Worm (Caenorhabditis elegans): Measurements from ENCODE around the gene W07A12.8.

ce11 chrII:9148079-9148478, 17.5 kb downstream of the W07A12.8 start:
- TF ChIP-seq ztf-18 (tag; optimal IDR thresholded peaks at IDR 0.05): no peak
- no peak for TF ChIP-seq ama-1 (optimal IDR thresholded peaks at IDR 0.05)
- TF ChIP-seq ama-1 (GFP tag; optimal IDR thresholded peaks at IDR 0.05): no peak
- no peak for TF ChIP-seq athp-1 (tag; optimal IDR thresholded peaks at IDR 0.05)
- no peak for TF ChIP-seq unc-62 (GFP tag; optimal IDR thresholded peaks at IDR 0.05)
- TF ChIP-seq ZK185.1 (tag; optimal IDR thresholded peaks at IDR 0.05; ENCODE audit: poor library complexity, severe bottlenecking): no peak
- TF ChIP-seq Y53G8AR.9 (GFP tag; conservative IDR thresholded peaks at IDR 0.05): no peak
- TF ChIP-seq rcor-1 (GFP tag; IDR thresholded peaks at IDR 0.05): no peak
- no peak for TF ChIP-seq F39B2.1 (GFP tag; IDR thresholded peaks at IDR 0.05)
- no peak for TF ChIP-seq aptf-2 (GFP tag; conservative IDR thresholded peaks at IDR 0.05)
- no peak for TF ChIP-seq F57C9.4 (tag; optimal IDR thresholded peaks at IDR 0.05)
- TF ChIP-seq ztf-26 (tag; optimal IDR thresholded peaks at IDR 0.05): no peak
- TF ChIP-seq repo-1 (tag; optimal IDR thresholded peaks at IDR 0.05): no peak
- TF ChIP-seq let-607 (tag; optimal IDR thresholded peaks at IDR 0.05): no peak
- no peak for TF ChIP-seq tbp1 (GFP tag; optimal IDR thresholded peaks at IDR 0.05)
